Worm (Caenorhabditis elegans) whole organism, midembryonic: ENCODE data around the gene rap-2.
"Not testable (repeated sequence)": the region's sequence is repeated elsewhere in the genome, so short reads cannot be mapped to it uniquely, and the experiment has no call there.

ENCODE experiments used
- flt-1 ChIP-seq: fragments of 200-800 bp; sonication (Bioruptor generic); IDR thresholded peaks from 2 replicates; pipeline ENCODE4 v1.3.6; 2022; ENCODE audit warnings: missing genetic modification characterization, missing compliant biosample characterization
- ztf-29 ChIP-seq: fragments of 200-800 bp; sonication (Bioruptor generic); IDR thresholded peaks from 2 replicates; pipeline ENCODE4 v1.3.6; 2022; ENCODE audit warnings: missing genetic modification reagents, missing genetic modification characterization, missing compliant biosample characterization

- not testable (repeated sequence) for TF ChIP-seq flt-1, ztf-29 (GFP tag; lab: Robert Waterston, UW)
Measured at ce11 chrV:15036769-15037168, 27.1 kb downstream of the rap-2 start, which contains the start of gene melo-3.
